Worm (Caenorhabditis elegans) whole organism, late embryonic: ENCODE measurements around the gene ZK287.9.

Experiments used
- ama-1 ChIP-seq: fragments of 150-350 bp; optimal IDR thresholded peaks from 2 replicates; lab custom pipeline; 2014
- ceh-9 ChIP-seq: sonication (generic microtip); optimal IDR thresholded peaks from 2 replicates; lab custom pipeline; 2016; ENCODE audit warnings: mild to moderate bottlenecking, missing genetic modification characterization, inconsistent platforms, missing compliant biosample characterization
- gmeb-2 ChIP-seq: sonication (generic microtip); optimal IDR thresholded peaks from 2 replicates; lab custom pipeline; 2016; ENCODE audit warnings: missing genetic modification characterization, inconsistent platforms, missing compliant biosample characterization
- pha-4 ChIP-seq: fragments of 150-350 bp; optimal IDR thresholded peaks from 2 replicates; lab custom pipeline; 2018; ENCODE audit warnings: missing biosample characterization, missing genetic modification reagents, missing genetic modification characterization
- pqm-1 ChIP-seq: sonication (generic microtip); optimal IDR thresholded peaks from 2 replicates; lab custom pipeline; 2016; ENCODE audit warnings: missing genetic modification characterization, missing compliant biosample characterization

ce11 chrV:9692109-9692581 is 13.0 kb downstream of the ZK287.9 start, which contains the start of gene ztf-9:
- TF ChIP-seq gmeb-2 (tag; lab: Kevin White, UChicago), result no peak
- TF ChIP-seq pha-4, result no peak
- TF ChIP-seq ceh-9 (tag; lab: Kevin White, UChicago), result no peak
- no peak for TF ChIP-seq pqm-1 (tag; lab: Kevin White, UChicago)
- no peak for TF ChIP-seq ama-1
